Worm (Caenorhabditis elegans): ENCODE results near the gene E01G4.5.

DNA sequence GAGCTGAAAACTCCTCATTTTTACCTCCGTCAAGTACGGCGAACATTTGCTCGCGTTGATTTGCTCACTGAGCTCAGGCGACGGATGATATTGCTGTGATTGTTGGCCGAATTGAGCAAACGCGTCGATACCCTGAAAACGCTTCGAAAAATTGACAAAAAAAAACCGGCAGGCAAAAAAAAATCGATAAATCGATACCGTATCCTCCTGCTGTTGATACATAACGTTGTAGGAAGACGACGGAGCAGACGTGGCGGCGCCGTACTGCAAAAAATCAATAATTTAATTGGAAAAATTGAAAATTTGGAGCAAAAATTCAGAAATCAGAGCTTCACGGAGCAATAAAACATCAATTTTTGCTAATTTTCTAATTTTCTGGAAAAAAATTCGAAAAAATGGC lies 17.4 kb upstream of the E01G4.5 start:
- no peak for TF ChIP-seq him-1 (tag; optimal IDR thresholded peaks at IDR 0.05)
- TF ChIP-seq dao-5 (tag; optimal IDR thresholded peaks at IDR 0.05) = no peak

All from whole organism, L4/young adult.